Fruit fly (Drosophila melanogaster): ENCODE results near the gene Cpr65Aw.
A peak's percentile ranks its signal among the peaks of the same experiment; 100 is the strongest.

The Cpr65Aw gene

dm6 chr3L:6184884-6185438 lies 42.7 kb upstream of the Cpr65Aw start, which contains the start of the genes D19B and CG43293:
D19B (minus strand) TSS chr3L:6184920.
CG43293 (plus strand) TSS chr3L:6185189.
- TF ChIP-seq h (GFP tag; optimal IDR thresholded peaks at IDR 0.05) (peak; percentile 87), psq (GFP tag; optimal IDR thresholded peaks at IDR 0.05) (peak; percentile 85), woc (GFP tag; optimal IDR thresholded peaks at IDR 0.05) (peak; percentile 91), dl (GFP tag; optimal IDR thresholded peaks at IDR 0.05; ENCODE audit: insufficient read depth in 1 of 2, partially characterized antibody in 2 of 2) (no peak), foxo (GFP tag; optimal IDR thresholded peaks at IDR 0.05) (peak in 1 of 2 experiments; percentile 91), brk (GFP tag; optimal IDR thresholded peaks at IDR 0.05) (no peak), GATAd (GFP tag; optimal IDR thresholded peaks at IDR 0.05) (peak; percentile 70), Rel (GFP tag; optimal IDR thresholded peaks at IDR 0.05) (no peak), Rel (tag; optimal IDR thresholded peaks at IDR 0.05) (peak; percentile 92), ey (GFP tag; optimal IDR thresholded peaks at IDR 0.05) (peak; percentile 80), Myc (optimal IDR thresholded peaks at IDR 0.05) (peak; percentile 78), tai (GFP tag; optimal IDR thresholded peaks at IDR 0.05) (no peak), pan (optimal IDR thresholded peaks at IDR 0.05) (no peak), Hr83 (GFP tag; optimal IDR thresholded peaks at IDR 0.05; ENCODE audit: poor library complexity, severe bottlenecking) (peak; percentile 99), fru (GFP tag; optimal IDR thresholded peaks at IDR 0.05) (peak; percentile 80), sv (GFP tag; optimal IDR thresholded peaks at IDR 0.05) (peak; percentile 79), Dfd (GFP tag; optimal IDR thresholded peaks at IDR 0.05) (no peak), usp (GFP tag; optimal IDR thresholded peaks at IDR 0.05) (no peak), dmrt93B (GFP tag; optimal IDR thresholded peaks at IDR 0.05) (peak; percentile 47), Sp1 (GFP tag; optimal IDR thresholded peaks at IDR 0.05) (peak; percentile 74), dsf (GFP tag; optimal IDR thresholded peaks at IDR 0.05; ENCODE audit: borderline replicate concordance) (no peak), HLH106 (tag; optimal IDR thresholded peaks at IDR 0.05) (peak; percentile 77), Vsx2 (GFP tag; optimal IDR thresholded peaks at IDR 0.05; ENCODE audit: partially characterized antibody) (no peak), Dif (GFP tag; optimal IDR thresholded peaks at IDR 0.05; ENCODE audit: partially characterized antibody) (peak; percentile 60), CG32264 (GFP tag; optimal IDR thresholded peaks at IDR 0.05) (peak; percentile 54), CG9705 (GFP tag; optimal IDR thresholded peaks at IDR 0.05) (peak; percentile 52), sage (GFP tag; optimal IDR thresholded peaks at IDR 0.05) (no peak), Hnf4 (GFP tag; optimal IDR thresholded peaks at IDR 0.05) (no peak), Abd-B (GFP tag; optimal IDR thresholded peaks at IDR 0.05) (no peak), jim (GFP tag; optimal IDR thresholded peaks at IDR 0.05) (peak; percentile 96), Jra (GFP tag; optimal IDR thresholded peaks at IDR 0.05) (no peak), CrebA (GFP tag; optimal IDR thresholded peaks at IDR 0.05; ENCODE audit: borderline replicate concordance) (no peak), br (GFP tag; optimal IDR thresholded peaks at IDR 0.05) (peak; percentile 82), lola (GFP tag; optimal IDR thresholded peaks at IDR 0.05) (no peak), Mio (GFP tag; optimal IDR thresholded peaks at IDR 0.05) (peak; percentile 3), Hr78 (GFP tag; optimal IDR thresholded peaks at IDR 0.05) (no peak), rgr (GFP tag; optimal IDR thresholded peaks at IDR 0.05) (peak; percentile 93), N (GFP tag; optimal IDR thresholded peaks at IDR 0.05) (no peak), OdsH (GFP tag; optimal IDR thresholded peaks at IDR 0.05) (peak; percentile 81)

DNA sequence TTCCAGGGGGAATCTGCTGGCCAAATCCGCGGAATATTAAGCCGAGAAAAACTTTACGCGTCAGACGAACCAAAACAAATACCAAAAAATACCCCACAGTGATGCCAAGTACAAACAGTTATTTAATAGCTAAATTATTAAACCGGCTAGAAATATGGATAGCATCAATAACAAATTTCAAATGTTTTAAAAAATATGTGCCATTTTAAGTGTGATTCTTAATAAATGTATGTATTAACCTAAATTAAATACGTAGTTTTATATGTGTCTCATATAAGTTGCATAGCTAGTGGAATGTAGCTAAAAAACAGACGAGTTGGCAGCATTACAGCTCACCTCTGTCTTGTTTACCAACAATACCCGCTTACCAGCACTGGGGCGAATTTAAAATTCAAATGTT lies 39.6 kb upstream of the Cpr65Aw start, which contains the start of gene CG10274:
CG10274 (minus strand) TSS at position 54 of the 400 bp plus-strand sequence.
- TF ChIP-seq jim (GFP tag; optimal IDR thresholded peaks at IDR 0.05) (no peak), dsf (GFP tag; optimal IDR thresholded peaks at IDR 0.05; ENCODE audit: borderline replicate concordance) (no peak), Rel (GFP tag; optimal IDR thresholded peaks at IDR 0.05) (no peak), Rel (tag; optimal IDR thresholded peaks at IDR 0.05) (no peak), sv (GFP tag; optimal IDR thresholded peaks at IDR 0.05) (peak; percentile 70), Hnf4 (GFP tag; optimal IDR thresholded peaks at IDR 0.05) (no peak), OdsH (GFP tag; optimal IDR thresholded peaks at IDR 0.05) (peak; percentile 67), Hr78 (GFP tag; optimal IDR thresholded peaks at IDR 0.05) (no peak), h (GFP tag; optimal IDR thresholded peaks at IDR 0.05) (no peak), rgr (GFP tag; optimal IDR thresholded peaks at IDR 0.05) (no peak), HLH106 (tag; optimal IDR thresholded peaks at IDR 0.05) (peak; percentile 86), Mio (GFP tag; optimal IDR thresholded peaks at IDR 0.05) (no peak), usp (GFP tag; optimal IDR thresholded peaks at IDR 0.05) (no peak), Sp1 (GFP tag; optimal IDR thresholded peaks at IDR 0.05) (no peak), fru (GFP tag; optimal IDR thresholded peaks at IDR 0.05) (no peak), GATAd (GFP tag; optimal IDR thresholded peaks at IDR 0.05) (peak; percentile 43), CG9705 (GFP tag; optimal IDR thresholded peaks at IDR 0.05) (peak; percentile 78), woc (GFP tag; optimal IDR thresholded peaks at IDR 0.05) (peak; percentile 94), psq (GFP tag; optimal IDR thresholded peaks at IDR 0.05) (peak; percentile 64), ey (GFP tag; optimal IDR thresholded peaks at IDR 0.05) (peak; percentile 69), foxo (GFP tag; optimal IDR thresholded peaks at IDR 0.05) (peak in 1 of 2 experiments; percentile 80), CG32264 (GFP tag; optimal IDR thresholded peaks at IDR 0.05) (no peak), Myc (optimal IDR thresholded peaks at IDR 0.05) (peak; percentile 99), dl (GFP tag; optimal IDR thresholded peaks at IDR 0.05; ENCODE audit: insufficient read depth in 1 of 2, partially characterized antibody in 2 of 2) (no peak), CrebA (GFP tag; optimal IDR thresholded peaks at IDR 0.05; ENCODE audit: borderline replicate concordance) (no peak)
